Fruit fly (Drosophila melanogaster): ENCODE measurements around the gene CG3598.
A peak's percentile ranks its signal among the peaks of the same experiment; 100 is the strongest.

CG3598 gene

DNA sequence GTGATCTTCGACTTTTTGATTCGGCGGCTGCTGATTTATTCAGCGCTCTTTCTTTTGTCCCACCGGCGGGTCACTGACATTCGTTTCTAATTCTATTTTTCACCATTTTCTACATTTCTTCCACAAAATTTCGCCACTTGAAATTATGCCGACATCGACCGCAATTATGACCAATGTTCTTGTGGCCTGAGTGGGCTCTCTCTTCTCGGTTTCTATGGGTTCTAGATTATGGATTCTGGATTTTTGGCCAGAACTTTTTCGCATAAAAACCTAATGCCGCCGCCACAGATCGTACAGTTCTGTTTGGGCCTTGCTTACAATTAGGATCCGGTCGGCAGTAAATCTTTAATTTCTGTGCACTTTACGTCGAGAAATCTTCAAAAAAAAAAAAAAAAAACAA is at the start of gene CG3598:
Gene CG3598 (plus strand): TSS at position 301 of the 400 bp plus-strand sequence.
- TF ChIP-seq CG32006 (GFP tag; optimal IDR thresholded peaks at IDR 0.05) (no peak), acj6 (GFP tag; optimal IDR thresholded peaks at IDR 0.05) (no peak), Hr4 (GFP tag; optimal IDR thresholded peaks at IDR 0.05) (no peak), fd85E (GFP tag; optimal IDR thresholded peaks at IDR 0.05) (no peak), vri (GFP tag; optimal IDR thresholded peaks at IDR 0.05) (no peak), CG10669 (GFP tag; optimal IDR thresholded peaks at IDR 0.05) (no peak), dac (GFP tag; optimal IDR thresholded peaks at IDR 0.05) (no peak), CG10631 (GFP tag; optimal IDR thresholded peaks at IDR 0.05) (no peak), Ets21C (GFP tag; optimal IDR thresholded peaks at IDR 0.05) (no peak), eg (GFP tag; IDR thresholded peaks at IDR 0.05) (no peak), fd59A (GFP tag; optimal IDR thresholded peaks at IDR 0.05) (no peak), OdsH (GFP tag; optimal IDR thresholded peaks at IDR 0.05) (no peak), CG11762 (GFP tag; optimal IDR thresholded peaks at IDR 0.05; ENCODE audit: insufficient read depth) (no peak), Hr39 (GFP tag; optimal IDR thresholded peaks at IDR 0.05) (no peak), fkh (GFP tag; optimal IDR thresholded peaks at IDR 0.05) (no peak), CG8319 (GFP tag; optimal IDR thresholded peaks at IDR 0.05) (no peak), lz (GFP tag; optimal IDR thresholded peaks at IDR 0.05) (no peak), CG16779 (tag; optimal IDR thresholded peaks at IDR 0.05) (no peak), Eip75B (GFP tag; optimal IDR thresholded peaks at IDR 0.05) (no peak)

DNA sequence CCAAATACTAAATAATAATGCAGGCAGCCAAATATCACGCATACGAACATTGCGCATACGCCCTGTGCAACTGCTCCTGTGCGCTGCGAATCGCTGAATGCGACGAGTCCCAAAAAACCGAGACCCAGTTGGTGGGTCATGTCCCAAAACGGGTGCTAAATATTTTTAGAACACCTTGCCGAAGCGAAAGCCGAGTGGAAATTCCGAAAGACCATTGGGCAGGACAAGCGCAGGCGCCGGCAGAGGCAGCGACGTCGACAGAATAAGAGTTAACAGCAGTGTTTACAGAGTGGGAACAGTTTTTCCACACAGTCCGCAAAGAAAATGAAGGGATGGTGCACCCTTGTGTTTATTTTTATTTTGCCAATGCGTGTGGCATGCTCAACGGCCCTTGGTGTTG is 48.6 kb upstream of the CG3598 start:
- TF ChIP-seq Gug (GFP tag; IDR thresholded peaks at IDR 0.05) (no peak), vri (GFP tag; optimal IDR thresholded peaks at IDR 0.05) (no peak)

DNA sequence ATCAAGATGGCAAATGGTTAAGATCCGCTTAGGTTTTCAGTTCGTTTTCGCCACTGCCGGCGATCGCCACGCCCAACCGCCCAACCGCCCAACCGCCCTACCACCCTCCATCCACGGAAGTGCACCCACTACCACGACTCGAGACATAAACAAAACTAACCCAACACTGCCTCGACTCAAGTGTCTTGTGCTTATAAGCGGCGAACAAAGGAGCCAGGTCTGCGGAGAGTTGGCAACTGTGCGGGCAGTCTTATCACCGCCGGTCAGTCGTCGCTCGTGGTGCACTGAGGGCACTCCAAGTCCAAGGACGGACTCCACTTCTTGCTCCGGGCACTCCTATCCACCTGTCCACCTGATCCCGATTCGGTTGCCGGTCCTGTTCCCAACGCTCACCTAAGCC is 46.4 kb upstream of the CG3598 start, which contains the start of gene CG3526:
Gene CG3526 (plus strand): TSS at position 301 of the 400 bp plus-strand sequence.
- TF ChIP-seq Sox15 (GFP tag; optimal IDR thresholded peaks at IDR 0.05), result no peak
- TF ChIP-seq fkh (GFP tag; optimal IDR thresholded peaks at IDR 0.05), result no peak
- no peak for TF ChIP-seq CG3919 (GFP tag; optimal IDR thresholded peaks at IDR 0.05)
- no peak for TF ChIP-seq topi (GFP tag; optimal IDR thresholded peaks at IDR 0.05)
- no peak for TF ChIP-seq Met (GFP tag; optimal IDR thresholded peaks at IDR 0.05)
- TF ChIP-seq Eip78C (GFP tag), result no peak
- no peak for TF ChIP-seq cyc (GFP tag; optimal IDR thresholded peaks at IDR 0.05)
- no peak for TF ChIP-seq Eip93F (GFP tag; optimal IDR thresholded peaks at IDR 0.05)
- no peak for TF ChIP-seq CG6808 (GFP tag; optimal IDR thresholded peaks at IDR 0.05)
- TF ChIP-seq Smox (GFP tag; optimal IDR thresholded peaks at IDR 0.05), result no peak
- no peak for TF ChIP-seq spab (GFP tag; optimal IDR thresholded peaks at IDR 0.05)
- TF ChIP-seq CG32006 (GFP tag; optimal IDR thresholded peaks at IDR 0.05), result no peak
- TF ChIP-seq CG8319 (GFP tag; optimal IDR thresholded peaks at IDR 0.05), result no peak

DNA sequence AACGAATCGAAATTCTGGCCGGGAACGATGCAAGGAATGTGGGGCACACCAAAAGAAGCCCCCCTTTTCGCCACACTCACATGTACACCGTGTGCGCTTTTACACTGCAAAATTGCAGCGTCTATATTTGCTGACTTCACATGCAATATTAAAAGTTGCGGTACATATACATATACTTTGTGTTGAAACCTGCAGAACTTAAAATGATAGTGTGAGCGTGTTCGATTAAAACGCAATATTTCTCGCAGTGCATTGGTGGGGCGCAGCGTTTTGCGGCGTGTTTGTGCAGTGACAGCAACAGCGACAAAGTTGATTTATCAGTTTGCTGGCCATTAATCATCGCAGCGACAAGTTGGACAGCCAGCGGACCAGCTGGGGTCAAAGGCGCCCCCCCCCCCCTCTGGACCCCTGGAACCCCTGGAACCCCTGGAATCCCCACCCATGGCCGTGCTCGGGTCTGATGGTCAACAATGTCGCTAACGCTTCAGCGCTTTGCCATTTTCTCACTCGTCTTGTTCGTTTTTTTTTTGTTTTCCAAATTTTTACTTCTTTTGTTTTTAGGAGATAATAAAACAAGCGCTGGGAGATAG is 29.6 kb upstream of the CG3598 start:
- TF ChIP-seq Eip75B (GFP tag; optimal IDR thresholded peaks at IDR 0.05), result no peak
- TF ChIP-seq svp (GFP tag), result peak; percentile 74
- TF ChIP-seq CG6276 (GFP tag; optimal IDR thresholded peaks at IDR 0.05), result no peak
- TF ChIP-seq cyc (GFP tag; optimal IDR thresholded peaks at IDR 0.05), result peak; percentile 45
- TF ChIP-seq eg (GFP tag; IDR thresholded peaks at IDR 0.05), result peak; percentile 24; the same call in 1 of the 3 replicates
- TF ChIP-seq achi (GFP tag; optimal IDR thresholded peaks at IDR 0.05), result peak; percentile 3
- no peak for TF ChIP-seq salr (GFP tag; optimal IDR thresholded peaks at IDR 0.05)
- no peak for TF ChIP-seq CG6808 (GFP tag; optimal IDR thresholded peaks at IDR 0.05)
- no peak for TF ChIP-seq CG8119 (GFP tag; IDR thresholded peaks at IDR 0.05)
- no peak for TF ChIP-seq fd59A (GFP tag; optimal IDR thresholded peaks at IDR 0.05)
- peak; percentile 33 for TF ChIP-seq lz (GFP tag; optimal IDR thresholded peaks at IDR 0.05)
- no peak for TF ChIP-seq net (GFP tag; optimal IDR thresholded peaks at IDR 0.05)
- TF ChIP-seq vri (GFP tag; optimal IDR thresholded peaks at IDR 0.05), result no peak
- TF ChIP-seq topi (GFP tag; optimal IDR thresholded peaks at IDR 0.05), result peak; percentile 49
- peak; percentile 10 for TF ChIP-seq CG6792 (GFP tag; optimal IDR thresholded peaks at IDR 0.05)
- no peak for TF ChIP-seq ss (GFP tag; optimal IDR thresholded peaks at IDR 0.05)
- no peak; the same call in 1 of the 2 replicates for TF ChIP-seq Gug (GFP tag; IDR thresholded peaks at IDR 0.05)
- peak; percentile 26 for TF ChIP-seq Smox (GFP tag; optimal IDR thresholded peaks at IDR 0.05)
- peak; percentile 49 for TF ChIP-seq CG31627 (GFP tag; optimal IDR thresholded peaks at IDR 0.05)
- peak; percentile 9 for TF ChIP-seq Sox14 (GFP tag; optimal IDR thresholded peaks at IDR 0.05)
- no peak for TF ChIP-seq dac (GFP tag; optimal IDR thresholded peaks at IDR 0.05)
- no peak for TF ChIP-seq fd85E (GFP tag; optimal IDR thresholded peaks at IDR 0.05)
- TF ChIP-seq CG34406 (GFP tag; optimal IDR thresholded peaks at IDR 0.05), result no peak
- TF ChIP-seq CG10669 (GFP tag; optimal IDR thresholded peaks at IDR 0.05), result peak; percentile 21
- TF ChIP-seq CG11902 (GFP tag; optimal IDR thresholded peaks at IDR 0.05), result no peak
- peak; percentile 43 for TF ChIP-seq Met (GFP tag; optimal IDR thresholded peaks at IDR 0.05)
- TF ChIP-seq CG32006 (GFP tag; optimal IDR thresholded peaks at IDR 0.05), result peak; percentile 10
- no peak for TF ChIP-seq CG7368 (GFP tag; optimal IDR thresholded peaks at IDR 0.05)
- TF ChIP-seq Eip78C (GFP tag), result peak; percentile 75
- no peak for TF ChIP-seq CG6163 (GFP tag; IDR thresholded peaks at IDR 0.05)
